Worm (Caenorhabditis elegans): ENCODE data around the gene srd-43.

DNA sequence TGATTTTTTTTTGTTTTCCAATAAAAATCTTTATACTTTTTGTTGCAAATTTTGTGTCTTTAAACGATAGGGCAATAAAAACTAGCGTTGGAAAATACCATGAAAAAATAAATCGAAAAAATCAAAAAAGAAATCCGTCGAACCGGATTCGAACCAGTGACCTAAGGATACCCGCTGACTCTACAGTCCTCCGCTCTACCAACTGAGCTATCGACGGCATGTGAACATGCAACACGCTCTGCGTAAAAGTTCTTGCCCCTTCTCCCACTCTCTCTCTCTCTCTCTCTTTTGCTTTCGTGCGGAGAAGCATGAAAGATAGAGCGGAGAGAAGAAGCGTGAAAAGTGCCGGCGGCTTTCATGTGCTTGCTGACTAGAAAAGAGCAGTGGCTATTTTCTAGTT lies 41.1 kb downstream of the srd-43 start:
- TF ChIP-seq tab-1 (GFP tag; IDR thresholded peaks at IDR 0.05) = peak; percentile 92
- peak; percentile 89 for TF ChIP-seq T22C8.4 (GFP tag; IDR thresholded peaks at IDR 0.05)
- peak; percentile 44 for TF ChIP-seq cog-1 (tag; optimal IDR thresholded peaks at IDR 0.05)
- peak; percentile 28 for TF ChIP-seq med-1 (GFP tag; optimal IDR thresholded peaks at IDR 0.05; ENCODE audit: insufficient read depth)
- TF ChIP-seq ztf-23 (GFP tag; IDR thresholded peaks at IDR 0.05) = peak; percentile 94

Data from whole organism, midembryonic.